Fruit fly (Drosophila melanogaster) whole organism, embryonic: ENCODE measurements around the gene Sr-CIII.

ENCODE experiments used
- Blimp-1 ChIP-seq: fragments of 200-800 bp; sonication (Bioruptor generic); optimal IDR thresholded peaks from 3 replicates; lab custom pipeline; 2018; ENCODE audit warnings: missing biosample characterization, missing genetic modification characterization, mild to moderate bottlenecking, moderate library complexity, missing genetic modification reagents
- BtbVII ChIP-seq: fragments of 200-800 bp; sonication (Bioruptor generic); optimal IDR thresholded peaks from 3 replicates; lab custom pipeline; 2017; ENCODE audit warnings: missing biosample characterization, mild to moderate bottlenecking, missing genetic modification characterization
- CG10431 ChIP-seq: fragments of 200-800 bp; sonication (Bioruptor generic); optimal IDR thresholded peaks from 3 replicates; lab custom pipeline; 2018; ENCODE audit warnings: missing biosample characterization, mild to moderate bottlenecking, missing genetic modification characterization
- CG10959 ChIP-seq: fragments of 200-800 bp; sonication (Bioruptor generic); IDR thresholded peaks from 2 replicates; pipeline ENCODE4 v1.3.6; 2022; ENCODE audit warnings: missing biosample characterization, missing genetic modification characterization
- CG11504 ChIP-seq: fragments of 200-800 bp; sonication (Bioruptor generic); optimal IDR thresholded peaks from 3 replicates; lab custom pipeline; 2019; ENCODE audit warnings: missing biosample characterization, mild to moderate bottlenecking, missing genetic modification characterization, moderate library complexity
- CG12942 ChIP-seq: fragments of 200-800 bp; sonication (Bioruptor generic); optimal IDR thresholded peaks from 3 replicates; lab custom pipeline; 2016; ENCODE audit warnings: missing biosample characterization, missing genetic modification characterization
- CG13123 ChIP-seq: fragments of 200-800 bp; sonication (Bioruptor generic); optimal IDR thresholded peaks from 2 replicates; lab custom pipeline; 2016; ENCODE audit warnings: missing biosample characterization, missing genetic modification characterization
- CG15073 ChIP-seq: fragments of 200-800 bp; sonication (Bioruptor generic); optimal IDR thresholded peaks from 2 replicates; lab custom pipeline; 2016; ENCODE audit warnings: missing biosample characterization, missing genetic modification characterization
- CG15479 ChIP-seq: fragments of 200-800 bp; sonication (Bioruptor generic); optimal IDR thresholded peaks from 3 replicates; lab custom pipeline; 2019; ENCODE audit warnings: missing biosample characterization, mild to moderate bottlenecking, missing genetic modification characterization, moderate library complexity
- CG17328 ChIP-seq: fragments of 200-800 bp; sonication (Bioruptor generic); IDR thresholded peaks from 2 replicates; pipeline ENCODE4 v1.3.6; 2022; ENCODE audit warnings: missing biosample characterization, missing genetic modification characterization
- CG17385 ChIP-seq: fragments of 200-800 bp; sonication (Bioruptor generic); optimal IDR thresholded peaks from 3 replicates; lab custom pipeline; 2018; ENCODE audit warnings: missing biosample characterization, mild to moderate bottlenecking, missing genetic modification characterization
- CG17802 ChIP-seq: fragments of 200-800 bp; sonication (Bioruptor generic); optimal IDR thresholded peaks from 2 replicates; lab custom pipeline; 2018; ENCODE audit warnings: missing biosample characterization, mild to moderate bottlenecking, missing genetic modification characterization, moderate library complexity
- CG1792 ChIP-seq: fragments of 200-800 bp; sonication (Bioruptor generic); optimal IDR thresholded peaks from 2 replicates; lab custom pipeline; 2016; ENCODE audit warnings: missing biosample characterization, missing genetic modification characterization
- CG18764 ChIP-seq: fragments of 200-800 bp; sonication (Bioruptor generic); optimal IDR thresholded peaks from 3 replicates; lab custom pipeline; 2016; ENCODE audit warnings: missing biosample characterization, missing genetic modification characterization
- CG2120 ChIP-seq: fragments of 200-800 bp; sonication (Bioruptor generic); optimal IDR thresholded peaks from 3 replicates; lab custom pipeline; 2016; ENCODE audit warnings: missing biosample characterization, missing genetic modification characterization
- CG30403 ChIP-seq: fragments of 200-800 bp; sonication (Bioruptor generic); optimal IDR thresholded peaks from 3 replicates; lab custom pipeline; 2016; ENCODE audit warnings: missing biosample characterization, missing genetic modification characterization
- CG43689 ChIP-seq: fragments of 200-800 bp; sonication (Bioruptor generic); IDR thresholded peaks from 2 replicates; pipeline ENCODE4 v1.3.6; 2022; ENCODE audit warnings: missing biosample characterization, missing genetic modification characterization
- CG4404 ChIP-seq: fragments of 200-800 bp; sonication (Bioruptor generic); IDR thresholded peaks from 2 replicates; pipeline ENCODE4 v1.3.6; 2022; ENCODE audit warnings: missing biosample characterization, missing genetic modification characterization
- CG6254 ChIP-seq: fragments of 200-800 bp; sonication (Bioruptor generic); optimal IDR thresholded peaks from 3 replicates; lab custom pipeline; 2017; ENCODE audit warnings: mild to moderate bottlenecking, missing biosample characterization, missing genetic modification reagents, missing genetic modification characterization
- CG6683 ChIP-seq: fragments of 200-800 bp; sonication (Bioruptor generic); optimal IDR thresholded peaks from 2 replicates; lab custom pipeline; 2017; ENCODE audit warnings: missing biosample characterization, mild to moderate bottlenecking, missing genetic modification characterization, missing genetic modification reagents
- CG7372 ChIP-seq: fragments of 200-800 bp; sonication (Bioruptor generic); IDR thresholded peaks from 2 replicates; pipeline ENCODE4 v1.3.6; 2022; ENCODE audit warnings: missing biosample characterization, missing genetic modification characterization
- CG9797 ChIP-seq: fragments of 200-800 bp; sonication (Bioruptor generic); optimal IDR thresholded peaks from 3 replicates; lab custom pipeline; 2018; ENCODE audit warnings: missing biosample characterization, mild to moderate bottlenecking, missing genetic modification characterization
- H2.0 ChIP-seq: fragments of 200-800 bp; sonication (Bioruptor generic); IDR thresholded peaks from 2 replicates; pipeline ENCODE4 v1.3.6; 2022; ENCODE audit warnings: missing biosample characterization, missing genetic modification characterization
- Hr51 ChIP-seq, 2 experiments: fragments of 200-800 bp; sonication (Bioruptor generic); optimal IDR thresholded peaks; 2 replicates in 1 of 2; 3 replicates in 1 of 2; lab custom pipeline; 2016 to 2018; ENCODE audit warnings: missing biosample characterization in 2 of 2, missing genetic modification characterization in 2 of 2, mild to moderate bottlenecking in 1 of 2, moderate library complexity in 1 of 2
- Jarid2 ChIP-seq: fragments of 200-800 bp; sonication (Bioruptor generic); optimal IDR thresholded peaks from 3 replicates; lab custom pipeline; 2017; ENCODE audit warnings: mild to moderate bottlenecking, missing biosample characterization, missing genetic modification reagents, missing genetic modification characterization
- Lhr ChIP-seq: fragments of 200-800 bp; sonication (Bioruptor generic); optimal IDR thresholded peaks from 3 replicates; lab custom pipeline; 2017; ENCODE audit warnings: mild to moderate bottlenecking, missing biosample characterization, missing genetic modification reagents, missing genetic modification characterization
- Optix ChIP-seq: fragments of 200-800 bp; sonication (Bioruptor generic); IDR thresholded peaks from 3 replicates; pipeline ENCODE4 v1.3.6; 2022; ENCODE audit warnings: missing biosample characterization, missing genetic modification characterization
- Ravus ChIP-seq: fragments of 200-800 bp; sonication (Bioruptor generic); IDR thresholded peaks from 2 replicates; pipeline ENCODE4 v1.3.6; 2022; ENCODE audit warnings: missing biosample characterization, missing genetic modification characterization
- Xbp1 ChIP-seq: fragments of 200-800 bp; sonication (Bioruptor generic); optimal IDR thresholded peaks from 3 replicates; lab custom pipeline; 2016; ENCODE audit warnings: missing biosample characterization, mild to moderate bottlenecking, missing genetic modification characterization
- crp ChIP-seq, 2 experiments: fragments of 200-800 bp; sonication (Bioruptor generic); optimal IDR thresholded peaks; 2 replicates in 1 of 2; 3 replicates in 1 of 2; lab custom pipeline; 2017; ENCODE audit warnings: missing biosample characterization in 2 of 2, missing genetic modification characterization in 2 of 2, mild to moderate bottlenecking in 1 of 2, moderate library complexity in 1 of 2
- dmrt99B ChIP-seq: fragments of 200-800 bp; sonication (Bioruptor generic); optimal IDR thresholded peaks from 2 replicates; lab custom pipeline; 2018; ENCODE audit warnings: missing biosample characterization, mild to moderate bottlenecking, missing genetic modification characterization, moderate library complexity
- h ChIP-seq: fragments of >200 bp; optimal IDR thresholded peaks from 2 replicates; lab custom pipeline; 2017
- insv ChIP-seq, 2 experiments: fragments of 200-800 bp; sonication (Bioruptor generic); optimal IDR thresholded peaks; 3 replicates each; lab custom pipeline; 2016 to 2018; ENCODE audit warnings: missing biosample characterization in 2 of 2, missing genetic modification characterization in 2 of 2
- inv ChIP-seq: fragments of 200-800 bp; sonication (Bioruptor generic); IDR thresholded peaks from 2 replicates; pipeline ENCODE4 v1.3.6; 2022; ENCODE audit warnings: missing biosample characterization, missing genetic modification characterization; ENCODE audit not compliant: partially characterized antibody
- jing ChIP-seq: fragments of 200-800 bp; sonication (Bioruptor generic); optimal IDR thresholded peaks from 2 replicates; lab custom pipeline; 2018; ENCODE audit warnings: missing biosample characterization, mild to moderate bottlenecking, missing genetic modification characterization
- lab ChIP-seq: fragments of 200-800 bp; sonication (Bioruptor generic); optimal IDR thresholded peaks from 3 replicates; lab custom pipeline; 2017; ENCODE audit warnings: missing biosample characterization, missing genetic modification characterization, mild to moderate bottlenecking, moderate library complexity, missing genetic modification reagents
- lov ChIP-seq, 2 experiments: fragments of 200-800 bp in 1 of 2; fragments of >200 bp in 1 of 2; sonication (Bioruptor generic) in 1 of 2; IDR thresholded peaks in 1 of 2; optimal IDR thresholded peaks in 1 of 2; 2 replicates in 1 of 2; 3 replicates in 1 of 2; pipeline versions ENCODE4 v1.3.6 to Lab custom; 2017 to 2022; ENCODE audit warnings: missing biosample characterization in 1 of 2, missing genetic modification characterization in 1 of 2
- nmo ChIP-seq: fragments of 200-800 bp; sonication (Bioruptor generic); optimal IDR thresholded peaks from 2 replicates; lab custom pipeline; 2018; ENCODE audit warnings: missing biosample characterization, mild to moderate bottlenecking, missing genetic modification characterization, moderate library complexity
- pan ChIP-seq, 4 experiments: fragments of >200 bp in 3 of 4; fragments of 200-800 bp in 1 of 4; sonication (Bioruptor generic) in 1 of 4; optimal IDR thresholded peaks in 3 of 4; IDR thresholded peaks in 1 of 4; 2 replicates each; pipeline versions ENCODE4 v1.3.6 to Lab custom; 2017 to 2022; ENCODE audit warnings: missing biosample characterization in 2 of 4, missing genetic modification characterization in 2 of 4, mixed read lengths in 1 of 4
- pfk ChIP-seq: fragments of 200-800 bp; sonication (Bioruptor generic); optimal IDR thresholded peaks from 2 replicates; lab custom pipeline; 2018; ENCODE audit warnings: missing biosample characterization, mild to moderate bottlenecking, missing genetic modification characterization, moderate library complexity
- pzg ChIP-seq: fragments of 200-800 bp; sonication (Bioruptor generic); optimal IDR thresholded peaks from 3 replicates; lab custom pipeline; 2018; ENCODE audit warnings: missing biosample characterization, mild to moderate bottlenecking, missing genetic modification characterization, moderate library complexity
- scrt ChIP-seq: fragments of 200-800 bp; sonication (Bioruptor generic); optimal IDR thresholded peaks from 2 replicates; lab custom pipeline; 2018; ENCODE audit warnings: missing biosample characterization, mild to moderate bottlenecking, missing genetic modification characterization, moderate library complexity
- sob ChIP-seq: fragments of 200-800 bp; sonication (Bioruptor generic); IDR thresholded peaks from 2 replicates; pipeline ENCODE4 v1.3.6; 2022; ENCODE audit warnings: missing biosample characterization, missing genetic modification characterization
- tna ChIP-seq: fragments of 200-800 bp; sonication (Bioruptor generic); IDR thresholded peaks from 2 replicates; pipeline ENCODE4 v1.3.6; 2022; ENCODE audit warnings: missing biosample characterization, missing genetic modification characterization; ENCODE audit not compliant: partially characterized antibody
- ttk ChIP-seq: fragments of 200-800 bp; sonication (Bioruptor generic); IDR thresholded peaks from 2 replicates; pipeline ENCODE4 v2.1.2; 2022; ENCODE audit warnings: missing biosample characterization, missing genetic modification characterization
- vfl ChIP-seq: fragments of 200-800 bp; sonication (Bioruptor generic); optimal IDR thresholded peaks from 2 replicates; lab custom pipeline; 2016; ENCODE audit warnings: missing biosample characterization, missing genetic modification characterization
- z ChIP-seq: fragments of 200-800 bp; sonication (Bioruptor generic); IDR thresholded peaks from 3 replicates; pipeline ENCODE4 v1.3.6; 2022; ENCODE audit warnings: missing biosample characterization, missing genetic modification characterization

Sr-CIII gene

DNA sequence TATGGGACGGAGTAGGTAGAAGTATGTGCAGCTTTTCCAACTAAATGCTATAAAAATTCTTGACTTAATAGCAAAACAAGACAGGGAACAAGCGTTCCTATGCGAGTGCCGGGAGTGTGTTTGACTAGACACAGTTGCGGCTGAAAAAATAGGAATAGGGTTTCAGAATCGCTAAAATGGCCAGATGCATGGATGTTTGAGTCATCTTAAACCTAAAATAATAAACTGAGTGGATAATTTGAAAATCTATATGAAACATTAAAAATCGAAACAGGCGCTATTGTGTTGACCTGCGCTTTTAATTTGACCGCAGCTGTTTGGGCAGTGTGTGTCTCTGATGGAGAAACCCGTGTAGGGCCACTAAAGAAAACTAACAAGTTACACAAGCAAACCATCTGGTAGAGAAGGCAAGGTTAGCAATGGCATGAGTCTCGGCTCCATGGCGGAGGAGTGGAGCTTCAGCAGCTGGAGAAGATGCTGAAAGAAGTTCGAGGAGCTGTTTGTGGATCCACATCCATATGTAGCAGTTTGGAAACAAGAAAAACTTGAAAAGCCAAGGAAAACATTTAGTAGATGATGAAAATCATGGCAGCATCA lies 26.3 kb upstream of the Sr-CIII start (continued):
- TF ChIP-seq inv (GFP tag; lab: Robert Waterston, UW), result no peak
- TF ChIP-seq CG10959 (GFP tag; lab: Robert Waterston, UW), result peak; percentile 48
- TF ChIP-seq h (lab: Kevin White, UChicago), result no peak
- peak; percentile 89 for TF ChIP-seq CG17328 (GFP tag; lab: Robert Waterston, UW)
- TF ChIP-seq H2.0 (GFP tag; lab: Robert Waterston, UW), result peak; percentile 73
- peak; percentile 42 for TF ChIP-seq scrt (GFP tag; lab: Kevin White, UChicago)
- TF ChIP-seq CG6683, result peak; percentile 28
- TF ChIP-seq sob (GFP tag; lab: Robert Waterston, UW), result peak; percentile 79
- TF ChIP-seq CG4404, result peak; percentile 47; the same call in 1 of the 2 replicates
- TF ChIP-seq nmo, result peak; percentile 74
- peak; percentile 77 for TF ChIP-seq jing (GFP tag; lab: Kevin White, UChicago)
- TF ChIP-seq CG9797 (GFP tag; lab: Kevin White, UChicago), result no peak
- peak in 1 of 2 experiments; percentile 30 for TF ChIP-seq crp (GFP tag; optimal IDR thresholded peaks at IDR 0.05; lab: Kevin White, UChicago)
- TF ChIP-seq lab (GFP tag; lab: Kevin White, UChicago), result peak; percentile 79
- peak; percentile 60 for TF ChIP-seq CG12942 (GFP tag; lab: Kevin White, UChicago)
- peak; percentile 68 for TF ChIP-seq CG43689 (GFP tag; lab: Robert Waterston, UW)
- TF ChIP-seq Xbp1 (GFP tag; lab: Kevin White, UChicago), result peak; percentile 84
- TF ChIP-seq CG30403, result peak; percentile 81
- no peak for TF ChIP-seq CG15479 (GFP tag; lab: Kevin White, UChicago)
- TF ChIP-seq CG18764 (GFP tag; lab: Kevin White, UChicago), result peak; percentile 59
- peak; percentile 42; the same call in 1 of the 2 replicates for TF ChIP-seq CG7372 (GFP tag; lab: Robert Waterston, UW)
- no peak for TF ChIP-seq Lhr (GFP tag; lab: Kevin White, UChicago)
- TF ChIP-seq CG13123 (GFP tag; lab: Kevin White, UChicago), result no peak
- TF ChIP-seq CG15073 (GFP tag; lab: Kevin White, UChicago), result peak; percentile 79
- no peak for TF ChIP-seq pzg
- peak; percentile 83 for TF ChIP-seq CG2120 (GFP tag; lab: Kevin White, UChicago)
- no peak for TF ChIP-seq pfk (GFP tag; lab: Kevin White, UChicago)
- TF ChIP-seq z, result 0 out of 3 replicates have a peak, but pooled peaks have one; percentile 30
- TF ChIP-seq tna (GFP tag; lab: Robert Waterston, UW), result no peak
- TF ChIP-seq insv (GFP tag; optimal IDR thresholded peaks at IDR 0.05; lab: Kevin White, UChicago), result no peak
- peak; percentile 61 for TF ChIP-seq CG1792 (GFP tag; lab: Kevin White, UChicago)
- TF ChIP-seq Blimp-1 (GFP tag; lab: Kevin White, UChicago), result peak; percentile 76
- peak; percentile 33 for TF ChIP-seq Jarid2 (GFP tag; lab: Kevin White, UChicago)
- peak; percentile 59 for TF ChIP-seq BtbVII (GFP tag; lab: Kevin White, UChicago)
- peak; percentile 69 for TF ChIP-seq ttk (GFP tag; lab: Robert Waterston, UW)
- peak; percentile 83 for TF ChIP-seq dmrt99B (tag; lab: Kevin White, UChicago)
- peak; percentile 22; the same call in 1 of the 2 replicates for TF ChIP-seq Ravus (GFP tag; lab: Robert Waterston, UW)
- no peak for TF ChIP-seq lov (optimal IDR thresholded peaks at IDR 0.05; lab: Kevin White, UChicago)
- peak; percentile 52; the same call in 1 of the 3 replicates for TF ChIP-seq lov (GFP tag; IDR thresholded peaks at IDR 0.05; lab: Robert Waterston, UW)
- TF ChIP-seq Hr51 (GFP tag; optimal IDR thresholded peaks at IDR 0.05; lab: Kevin White, UChicago), result peak; percentile 55 to 79
- TF ChIP-seq pan (optimal IDR thresholded peaks at IDR 0.05; lab: Kevin White, UChicago), result no peak
- TF ChIP-seq pan (GFP tag; optimal IDR thresholded peaks at IDR 0.05 in 1 of 2, IDR thresholded peaks at IDR 0.05 in 1 of 2), result peak in 1 of 2 experiments; percentile 87
- TF ChIP-seq vfl (GFP tag; lab: Kevin White, UChicago), result peak; percentile 11
- peak; percentile 73 for TF ChIP-seq CG17385 (GFP tag; lab: Kevin White, UChicago)
- peak; percentile 85 for TF ChIP-seq Optix (GFP tag; lab: Robert Waterston, UW)
- no peak for TF ChIP-seq CG10431
- peak; percentile 48 for TF ChIP-seq CG17802
- TF ChIP-seq CG6254 (GFP tag; lab: Kevin White, UChicago), result peak; percentile 68
- peak; percentile 79 for TF ChIP-seq CG11504 (tag; lab: Kevin White, UChicago)
